Worm (Caenorhabditis elegans): ENCODE measurements around the gene C02E7.7.

- TF ChIP-seq ztf-29 (GFP tag; IDR thresholded peaks at IDR 0.05) (no peak), ref-1 (GFP tag; conservative IDR thresholded peaks at IDR 0.05) (no peak), flt-1 (GFP tag; IDR thresholded peaks at IDR 0.05) (no peak), tab-1 (GFP tag; IDR thresholded peaks at IDR 0.05) (no peak), cog-1 (tag; optimal IDR thresholded peaks at IDR 0.05) (no peak), med-1 (GFP tag; optimal IDR thresholded peaks at IDR 0.05; ENCODE audit: insufficient read depth) (no peak), klf-2 (GFP tag; conservative IDR thresholded peaks at IDR 0.05) (no peak)
Observed at ce11 chrV:4932814-4933213, 14.4 kb upstream of the C02E7.7 start, which contains the start of gene C02E7.10.

Data from whole organism, midembryonic.